Worm (Caenorhabditis elegans): Measurements from ENCODE around the gene pho-7.

ce11 chrX:10990855-10991176 lies 49.7 kb upstream of the pho-7 start:
- TF ChIP-seq ces-1 (GFP tag; optimal IDR thresholded peaks at IDR 0.05) (no peak), unc-62 (GFP tag; optimal IDR thresholded peaks at IDR 0.05) (no peak), unc-39 (tag; optimal IDR thresholded peaks at IDR 0.05) (no peak), ceh-83 (GFP tag; optimal IDR thresholded peaks at IDR 0.05) (no peak), M03D4.4 (tag; optimal IDR thresholded peaks at IDR 0.05) (no peak), elt-1 (tag; optimal IDR thresholded peaks at IDR 0.05; ENCODE audit: borderline replicate concordance, insufficient read depth) (no peak), elt-3 (tag; optimal IDR thresholded peaks at IDR 0.05) (no peak), snpc-4 (tag; optimal IDR thresholded peaks at IDR 0.05) (no peak), sptf-1 (tag; optimal IDR thresholded peaks at IDR 0.05) (no peak), mab-5 (tag; optimal IDR thresholded peaks at IDR 0.05) (no peak)
